Fruit fly (Drosophila melanogaster) whole organism, wandering third instar larva: ENCODE data around the gene sick.

Source experiments
- Abd-B ChIP-seq: fragments of >200 bp; optimal IDR thresholded peaks from 2 replicates; lab custom pipeline; 2017; ENCODE audit warnings: missing biosample characterization, missing genetic modification characterization
- CG32264 ChIP-seq: fragments of 200-800 bp; sonication (Bioruptor generic); optimal IDR thresholded peaks from 2 replicates; lab custom pipeline; 2016; ENCODE audit warnings: missing biosample characterization, missing genetic modification characterization
- CG9705 ChIP-seq: fragments of 200-800 bp; sonication (Bioruptor generic); optimal IDR thresholded peaks from 2 replicates; lab custom pipeline; 2018; ENCODE audit warnings: missing biosample characterization, mild to moderate bottlenecking, missing genetic modification characterization
- CrebA ChIP-seq: fragments of 200-800 bp; sonication (Bioruptor generic); optimal IDR thresholded peaks from 2 replicates; lab custom pipeline; 2016; ENCODE audit warnings: missing biosample characterization, mild to moderate bottlenecking, missing genetic modification characterization, borderline replicate concordance
- Dfd ChIP-seq: fragments of >200 bp; optimal IDR thresholded peaks from 2 replicates; lab custom pipeline; 2017; ENCODE audit warnings: missing biosample characterization, missing genetic modification characterization
- Dif ChIP-seq: fragments of 200-275, 200-300 bp; sonication (Bioruptor generic); optimal IDR thresholded peaks from 2 replicates; lab custom pipeline; 2018; ENCODE audit warnings: missing biosample characterization, missing genetic modification characterization; ENCODE audit not compliant: partially characterized antibody
- HLH106 ChIP-seq: fragments of 200-800 bp; optimal IDR thresholded peaks from 3 replicates; lab custom pipeline; 2019; ENCODE audit warnings: missing biosample characterization, mild to moderate bottlenecking, missing genetic modification characterization, moderate library complexity
- Hnf4 ChIP-seq: fragments of 200-800 bp; sonication (Bioruptor generic); optimal IDR thresholded peaks from 2 replicates; lab custom pipeline; 2016; ENCODE audit warnings: missing biosample characterization, mild to moderate bottlenecking, missing genetic modification characterization
- Hr78 ChIP-seq: fragments of >200 bp; optimal IDR thresholded peaks from 2 replicates; lab custom pipeline; 2017; ENCODE audit warnings: missing biosample characterization, missing genetic modification characterization
- Hr83 ChIP-seq: fragments of 200-300 bp; sonication (Bioruptor generic); optimal IDR thresholded peaks from 2 replicates; lab custom pipeline; 2016; ENCODE audit warnings: missing biosample characterization, mild to moderate bottlenecking, missing genetic modification characterization, moderate library complexity; ENCODE audit not compliant: poor library complexity, severe bottlenecking
- Jra ChIP-seq: sonication (Bioruptor generic); optimal IDR thresholded peaks from 2 replicates; lab custom pipeline; 2016; ENCODE audit warnings: missing biosample characterization, missing genetic modification characterization
- Mio ChIP-seq: sonication (Bioruptor generic); optimal IDR thresholded peaks from 2 replicates; lab custom pipeline; 2016; ENCODE audit warnings: missing biosample characterization, missing genetic modification characterization
- Myc ChIP-seq: fragments of >200 bp; optimal IDR thresholded peaks from 2 replicates; lab custom pipeline; 2017
- OdsH ChIP-seq: fragments of 200-800 bp; sonication (Bioruptor generic); optimal IDR thresholded peaks from 2 replicates; lab custom pipeline; 2016; ENCODE audit warnings: missing biosample characterization, mild to moderate bottlenecking, missing genetic modification characterization
- Rel ChIP-seq, 2 experiments: fragments of 200-800 bp; sonication (Bioruptor generic) in 1 of 2; optimal IDR thresholded peaks; 2 replicates in 1 of 2; 3 replicates in 1 of 2; lab custom pipeline; 2016 to 2019; ENCODE audit warnings: mild to moderate bottlenecking in 2 of 2, missing biosample characterization in 2 of 2, missing genetic modification characterization in 2 of 2, moderate library complexity in 1 of 2
- Sp1 ChIP-seq: fragments of 200-800 bp; sonication (Bioruptor generic); optimal IDR thresholded peaks from 3 replicates; lab custom pipeline; 2019; ENCODE audit warnings: missing biosample characterization, mild to moderate bottlenecking, missing genetic modification characterization, moderate library complexity
- Vsx2 ChIP-seq: fragments of 200-300, 225-300 bp; sonication (Bioruptor generic); optimal IDR thresholded peaks from 2 replicates; lab custom pipeline; 2018; ENCODE audit warnings: missing biosample characterization, missing genetic modification characterization; ENCODE audit not compliant: partially characterized antibody
- br ChIP-seq: fragments of 200-800 bp; sonication (Bioruptor generic); optimal IDR thresholded peaks from 2 replicates; lab custom pipeline; 2016; ENCODE audit warnings: missing biosample characterization, missing genetic modification characterization
- brk ChIP-seq: fragments of 200-800 bp; sonication (Bioruptor generic); optimal IDR thresholded peaks from 2 replicates; lab custom pipeline; 2016; ENCODE audit warnings: missing biosample characterization, mild to moderate bottlenecking, missing genetic modification characterization
- dl ChIP-seq, 2 experiments: fragments of 175-275, 200-275 bp in 1 of 2; fragments of 200-275 bp in 1 of 2; sonication (Bioruptor generic); optimal IDR thresholded peaks; lab custom pipeline; 2018; ENCODE audit warnings: mild to moderate bottlenecking in 2 of 2, missing biosample characterization in 2 of 2, missing genetic modification characterization in 2 of 2, moderate library complexity in 2 of 2; ENCODE audit not compliant: partially characterized antibody in 2 of 2, insufficient read depth in 1 of 2
- dmrt93B ChIP-seq: fragments of 200-800 bp; sonication (Bioruptor generic); optimal IDR thresholded peaks from 2 replicates; lab custom pipeline; 2018; ENCODE audit warnings: missing biosample characterization, mild to moderate bottlenecking, missing genetic modification characterization
- dsf ChIP-seq: sonication (Bioruptor generic); optimal IDR thresholded peaks from 2 replicates; lab custom pipeline; 2016; ENCODE audit warnings: missing biosample characterization, missing genetic modification characterization, borderline replicate concordance
- ey ChIP-seq: fragments of 200-800 bp; sonication (Bioruptor generic); optimal IDR thresholded peaks from 2 replicates; lab custom pipeline; 2016; ENCODE audit warnings: missing biosample characterization, missing genetic modification characterization
- foxo ChIP-seq, 2 experiments: fragments of 200-800 bp; sonication (Bioruptor generic); optimal IDR thresholded peaks; 2 replicates in 1 of 2; 3 replicates in 1 of 2; lab custom pipeline; 2016 to 2017; ENCODE audit warnings: missing biosample characterization in 2 of 2, missing genetic modification characterization in 2 of 2
- fru ChIP-seq: fragments of 200-800 bp; sonication (Bioruptor generic); optimal IDR thresholded peaks from 3 replicates; lab custom pipeline; 2016; ENCODE audit warnings: missing biosample characterization, mild to moderate bottlenecking, missing genetic modification characterization
- h ChIP-seq: fragments of 200-800 bp; sonication (Bioruptor generic); optimal IDR thresholded peaks from 3 replicates; lab custom pipeline; 2016; ENCODE audit warnings: missing biosample characterization, mild to moderate bottlenecking, missing genetic modification characterization
- jim ChIP-seq: fragments of 175-275, 200-325 bp; sonication (Bioruptor generic); optimal IDR thresholded peaks from 2 replicates; lab custom pipeline; 2016; ENCODE audit warnings: missing biosample characterization, mild to moderate bottlenecking, missing genetic modification characterization
- lola ChIP-seq: fragments of >200 bp; optimal IDR thresholded peaks from 2 replicates; lab custom pipeline; 2017; ENCODE audit warnings: missing biosample characterization, missing genetic modification characterization
- pan ChIP-seq: fragments of >200 bp; optimal IDR thresholded peaks from 2 replicates; lab custom pipeline; 2017
- psq ChIP-seq: fragments of 200-800 bp; sonication (Bioruptor generic); optimal IDR thresholded peaks from 3 replicates; lab custom pipeline; 2017; ENCODE audit warnings: missing biosample characterization, mild to moderate bottlenecking, missing genetic modification characterization, moderate library complexity
- rgr ChIP-seq: fragments of 200-800 bp; sonication (Bioruptor generic); optimal IDR thresholded peaks from 3 replicates; lab custom pipeline; 2016; ENCODE audit warnings: missing biosample characterization, mild to moderate bottlenecking, missing genetic modification characterization
- sage ChIP-seq: fragments of 200-800 bp; sonication (Bioruptor generic); optimal IDR thresholded peaks from 2 replicates; lab custom pipeline; 2016; ENCODE audit warnings: missing biosample characterization, mild to moderate bottlenecking, missing genetic modification characterization
- sv ChIP-seq: fragments of 200-800 bp; sonication (Bioruptor generic); optimal IDR thresholded peaks from 3 replicates; lab custom pipeline; 2016; ENCODE audit warnings: missing biosample characterization, missing genetic modification characterization
- usp ChIP-seq: fragments of >200 bp; optimal IDR thresholded peaks from 2 replicates; lab custom pipeline; 2017; ENCODE audit warnings: missing biosample characterization, missing genetic modification characterization
- woc ChIP-seq: sonication (Bioruptor generic); optimal IDR thresholded peaks from 2 replicates; lab custom pipeline; 2016; ENCODE audit warnings: missing biosample characterization, mild to moderate bottlenecking, missing genetic modification characterization

The sick gene

dm6 chr2L:19892450-19892849 is 96.3 kb downstream of the sick start, which contains the start of gene CG10481:
CG10481 (minus strand) TSS chr2L:19892550.
- TF ChIP-seq sage (GFP tag; lab: Kevin White, UChicago) (no peak), jim (GFP tag; lab: Kevin White, UChicago) (no peak), Myc (no peak), rgr (no peak), fru (GFP tag; lab: Kevin White, UChicago) (no peak), dl (GFP tag; optimal IDR thresholded peaks at IDR 0.05; lab: Kevin White, UChicago; ENCODE audit: insufficient read depth in 1 of 2, partially characterized antibody in 2 of 2) (no peak), foxo (GFP tag; optimal IDR thresholded peaks at IDR 0.05; lab: Kevin White, UChicago) (no peak), OdsH (GFP tag; lab: Kevin White, UChicago) (no peak), br (no peak), lola (no peak), CG32264 (GFP tag; lab: Kevin White, UChicago) (no peak), CrebA (GFP tag; lab: Kevin White, UChicago) (no peak), Jra (no peak), dsf (GFP tag; lab: Kevin White, UChicago) (no peak)

- TF ChIP-seq Mio (GFP tag; lab: Kevin White, UChicago) (no peak), Sp1 (GFP tag; lab: Kevin White, UChicago) (no peak), woc (GFP tag; lab: Kevin White, UChicago) (peak; percentile 4)
Observed at dm6 chr2L:19894826-19895225, 98.7 kb downstream of the sick start.

DNA sequence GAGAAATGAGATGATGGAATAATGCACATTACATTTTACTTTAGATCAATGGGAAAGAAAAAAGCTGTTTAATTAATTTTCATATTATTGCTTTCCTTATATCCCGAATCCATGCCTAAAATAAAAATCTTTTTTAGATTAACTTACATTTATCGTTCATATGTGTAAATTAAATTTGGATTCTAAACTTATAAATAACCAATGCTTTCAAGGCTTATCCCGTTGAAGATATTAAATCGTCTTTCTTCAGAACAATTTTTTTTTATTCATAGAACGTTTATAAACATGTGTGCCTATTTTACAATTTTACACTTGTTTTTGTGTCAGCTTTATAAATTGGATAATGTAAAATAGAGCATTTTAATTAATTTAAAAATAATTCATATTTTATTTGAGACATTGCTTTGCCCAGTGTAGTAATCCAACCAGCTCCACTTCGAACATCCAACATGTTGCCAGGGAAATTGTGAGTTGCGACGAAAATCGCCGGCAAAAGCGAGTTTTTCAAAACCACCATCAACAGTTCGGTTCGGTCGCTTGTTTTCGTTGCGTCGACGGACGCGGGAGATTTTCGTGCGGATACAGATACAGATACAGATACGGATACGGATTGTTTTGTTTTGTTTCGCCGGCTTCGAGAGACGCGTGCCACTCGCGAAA is 99.5 kb downstream of the sick start:
- TF ChIP-seq Sp1 (GFP tag; lab: Kevin White, UChicago) (peak; percentile 49), ey (GFP tag; lab: Kevin White, UChicago) (peak; percentile 3), psq (GFP tag; lab: Kevin White, UChicago) (peak; percentile 59), sv (peak; percentile 48), Hnf4 (GFP tag; lab: Kevin White, UChicago) (no peak), dmrt93B (GFP tag; lab: Kevin White, UChicago) (peak; percentile 45), Hr78 (no peak), h (GFP tag; lab: Kevin White, UChicago) (peak; percentile 46), Rel (GFP tag; optimal IDR thresholded peaks at IDR 0.05; lab: Kevin White, UChicago) (no peak), Rel (tag; optimal IDR thresholded peaks at IDR 0.05; lab: Kevin White, UChicago) (no peak), CG32264 (GFP tag; lab: Kevin White, UChicago) (no peak), fru (GFP tag; lab: Kevin White, UChicago) (peak; percentile 28), Dfd (GFP tag; lab: Kevin White, UChicago) (no peak), woc (GFP tag; lab: Kevin White, UChicago) (peak; percentile 8), dsf (GFP tag; lab: Kevin White, UChicago) (no peak), Vsx2 (GFP tag; lab: Kevin White, UChicago) (peak; percentile 40), CrebA (GFP tag; lab: Kevin White, UChicago) (no peak), lola (no peak), pan (lab: Kevin White, UChicago) (no peak), sage (GFP tag; lab: Kevin White, UChicago) (no peak), Jra (no peak), Abd-B (GFP tag; lab: Kevin White, UChicago) (no peak), Dif (GFP tag; lab: Kevin White, UChicago) (peak; percentile 23), rgr (peak; percentile 51), OdsH (GFP tag; lab: Kevin White, UChicago) (peak; percentile 77), jim (GFP tag; lab: Kevin White, UChicago) (no peak), foxo (GFP tag; optimal IDR thresholded peaks at IDR 0.05; lab: Kevin White, UChicago) (peak in 1 of 2 experiments; percentile 65), HLH106 (tag; lab: Kevin White, UChicago) (peak; percentile 52), br (no peak), brk (GFP tag; lab: Kevin White, UChicago) (peak; percentile 40), Mio (GFP tag; lab: Kevin White, UChicago) (no peak)

DNA sequence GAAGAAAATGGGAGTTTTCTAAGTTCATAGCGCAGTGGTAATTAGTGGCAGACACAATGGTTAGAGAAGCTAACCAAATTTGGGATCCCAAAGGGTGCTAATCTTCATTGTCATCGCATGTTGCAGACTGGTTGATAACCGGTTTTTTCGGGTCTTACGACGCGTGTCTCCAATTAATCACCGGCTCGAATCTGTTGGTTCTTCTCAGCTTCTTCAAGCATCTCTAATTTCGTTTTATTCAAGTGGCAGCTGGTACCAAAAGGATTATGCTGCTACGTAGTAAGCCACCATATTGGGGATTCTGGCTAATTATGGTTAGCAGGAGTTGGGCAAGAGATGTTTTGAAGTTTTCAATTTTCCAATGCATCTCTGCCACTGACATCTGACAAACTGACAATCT is 100.9 kb downstream of the sick start:
- TF ChIP-seq ey (GFP tag; lab: Kevin White, UChicago): no peak
- TF ChIP-seq jim (GFP tag; lab: Kevin White, UChicago): no peak
- TF ChIP-seq dmrt93B (GFP tag; lab: Kevin White, UChicago): no peak
- no peak for TF ChIP-seq br
- TF ChIP-seq CG32264 (GFP tag; lab: Kevin White, UChicago): no peak
- no peak for TF ChIP-seq OdsH (GFP tag; lab: Kevin White, UChicago)
- TF ChIP-seq fru (GFP tag; lab: Kevin White, UChicago): no peak
- TF ChIP-seq usp: no peak
- TF ChIP-seq Hr83 (GFP tag; lab: Kevin White, UChicago): no peak
- no peak for TF ChIP-seq CG9705 (GFP tag; lab: Kevin White, UChicago)
- TF ChIP-seq dl (GFP tag; optimal IDR thresholded peaks at IDR 0.05; lab: Kevin White, UChicago; ENCODE audit: insufficient read depth in 1 of 2, partially characterized antibody in 2 of 2): no peak
